Worm (Caenorhabditis elegans): ENCODE measurements around the gene nspd-5.
"Not testable (repeated sequence)": the region's sequence is repeated elsewhere in the genome, so short reads cannot be mapped to it uniquely, and the experiment has no call there.

nspd-5 gene

ce11 chrII:4860260-4860659, at the start of gene nspd-5, which contains the start of gene F11G11.4:
TSS of gene nspd-5 (minus strand) at chrII:4860360.
TSS of gene F11G11.4 (plus strand) at chrII:4860594.
- not testable (repeated sequence) for TF ChIP-seq unc-130 (GFP tag; optimal IDR thresholded peaks at IDR 0.05); lir-3 (tag; optimal IDR thresholded peaks at IDR 0.05); mep-1 (tag; optimal IDR thresholded peaks at IDR 0.05)

- TF ChIP-seq mxl-3 (GFP tag; optimal IDR thresholded peaks at IDR 0.05) (peak; percentile 24), fos-1 (tag; optimal IDR thresholded peaks at IDR 0.05) (no peak), tag-97 (GFP tag; IDR thresholded peaks at IDR 0.05) (no peak), lin-39 (tag; optimal IDR thresholded peaks at IDR 0.05) (no peak), ctbp-1 (GFP tag; IDR thresholded peaks at IDR 0.05) (0 out of 2 replicates have a peak, but pooled peaks have one; percentile 48), lsy-2 (tag; optimal IDR thresholded peaks at IDR 0.05) (peak in 1 of 2 experiments; percentile 16), ceh-20 (GFP tag; IDR thresholded peaks at IDR 0.05) (peak; percentile 14; the same call in 1 of the 2 replicates), mdl-1 (tag; optimal IDR thresholded peaks at IDR 0.05) (peak in 1 of 2 experiments; percentile 22), F44E2.7 (GFP tag; IDR thresholded peaks at IDR 0.05) (no peak), aha-1 (tag) (peak; percentile 37), lin-15B (tag; optimal IDR thresholded peaks at IDR 0.05) (no peak), F26F4.8 (GFP tag; conservative IDR thresholded peaks at IDR 0.05) (no peak), hlh-30 (tag; optimal IDR thresholded peaks at IDR 0.05; ENCODE audit: insufficient read depth) (peak; percentile 68), hlh-11 (tag; optimal IDR thresholded peaks at IDR 0.05) (peak; percentile 59), nhr-28 (tag; optimal IDR thresholded peaks at IDR 0.05) (peak; percentile 32), mes-2 (tag; optimal IDR thresholded peaks at IDR 0.05; ENCODE audit: poor library complexity, severe bottlenecking) (peak; percentile 2), egl-43 (GFP tag; IDR thresholded peaks at IDR 0.05) (peak; percentile 29; the same call in 1 of the 2 replicates), dmd-6 (GFP tag; IDR thresholded peaks at IDR 0.05) (0 out of 2 replicates have a peak, but pooled peaks have one; percentile 13), unc-62 (GFP tag; optimal IDR thresholded peaks at IDR 0.05 in 1 of 2) (peak in 1 of 2 experiments; percentile 70), unc-62 (tag; optimal IDR thresholded peaks at IDR 0.05) (no peak), mep-1 (tag; optimal IDR thresholded peaks at IDR 0.05) (no peak)
Measured at ce11 chrII:4908160-4908559, 48.0 kb upstream of the nspd-5 start.

ce11 chrII:4905883-4906282, 45.7 kb upstream of the nspd-5 start:
- TF ChIP-seq Y75B8A.6 (GFP tag; IDR thresholded peaks at IDR 0.05) (0 out of 2 replicates have a peak, but pooled peaks have one; percentile 13), dve-1 (tag; optimal IDR thresholded peaks at IDR 0.05; ENCODE audit: insufficient read depth) (no peak)

ce11 chrII:4905331-4905730, 45.2 kb upstream of the nspd-5 start:
- 0 out of 2 replicates have a peak, but pooled peaks have one; percentile 36 for TF ChIP-seq snpc-1.2 (GFP tag; IDR thresholded peaks at IDR 0.05)
- TF ChIP-seq lin-1 (GFP tag; IDR thresholded peaks at IDR 0.05), result no peak
- TF ChIP-seq ceh-28 (tag; optimal IDR thresholded peaks at IDR 0.05), result no peak
- TF ChIP-seq Y48G9A.11 (GFP tag; IDR thresholded peaks at IDR 0.05), result no peak

- TF ChIP-seq lin-1 (GFP tag; IDR thresholded peaks at IDR 0.05), result 0 out of 2 replicates have a peak, but pooled peaks have one; percentile 14
- no peak for TF ChIP-seq cey-2 (tag; optimal IDR thresholded peaks at IDR 0.05; ENCODE audit: borderline replicate concordance, insufficient read depth)
- no peak for TF ChIP-seq nhr-41 (GFP tag; IDR thresholded peaks at IDR 0.05)
- peak; percentile 81 for TF ChIP-seq php-3 (GFP tag; IDR thresholded peaks at IDR 0.05)
- no peak for TF ChIP-seq ceh-82 (tag; optimal IDR thresholded peaks at IDR 0.05)
- TF ChIP-seq Y105C5A.15 (GFP tag; IDR thresholded peaks at IDR 0.05), result no peak
- no peak for TF ChIP-seq daf-8 (GFP tag; IDR thresholded peaks at IDR 0.05)
- no peak for TF ChIP-seq skn-1 (tag; optimal IDR thresholded peaks at IDR 0.05)
- no peak for TF ChIP-seq Y48G9A.11 (GFP tag; IDR thresholded peaks at IDR 0.05)
- TF ChIP-seq nhr-28 (tag; optimal IDR thresholded peaks at IDR 0.05), result peak; percentile 38
- no peak for TF ChIP-seq T26A8.4 (GFP tag; IDR thresholded peaks at IDR 0.05)
- no peak for TF ChIP-seq ces-1 (GFP tag; optimal IDR thresholded peaks at IDR 0.05)
- peak; percentile 5 for TF ChIP-seq hlh-11 (tag; optimal IDR thresholded peaks at IDR 0.05)
- TF ChIP-seq dmd-6 (GFP tag; IDR thresholded peaks at IDR 0.05), result peak; percentile 28; the same call in 1 of the 2 replicates
- no peak for TF ChIP-seq snpc-1.2 (GFP tag; IDR thresholded peaks at IDR 0.05)
- TF ChIP-seq aha-1 (tag), result peak; percentile 44
- peak; percentile 5 for TF ChIP-seq dve-1 (tag; optimal IDR thresholded peaks at IDR 0.05; ENCODE audit: insufficient read depth)
- no peak for TF ChIP-seq nhr-11 (tag; optimal IDR thresholded peaks at IDR 0.05)
- no peak for TF ChIP-seq ceh-28 (tag; optimal IDR thresholded peaks at IDR 0.05)
- TF ChIP-seq F37D6.2 (tag; optimal IDR thresholded peaks at IDR 0.05), result no peak
- no peak for TF ChIP-seq lim-7 (GFP tag; IDR thresholded peaks at IDR 0.05)
- TF ChIP-seq daf-19 (GFP tag; conservative IDR thresholded peaks at IDR 0.05), result no peak
Measured at ce11 chrII:4904778-4905177, 44.6 kb upstream of the nspd-5 start, which contains the start of gene btbd-10. TSS of gene btbd-10 (plus strand) at chrII:4905008.
